Worm (Caenorhabditis elegans) whole organism, young adult: ENCODE measurements around the gene rfl-1.

Experiments used
- F22D6.2 ChIP-seq: sonication (generic microtip); optimal IDR thresholded peaks from 2 replicates; lab custom pipeline; 2016; ENCODE audit warnings: mild to moderate bottlenecking, missing genetic modification characterization, missing compliant biosample characterization
- F39B2.1 ChIP-seq: fragments of 200-800 bp; sonication (Bioruptor generic); IDR thresholded peaks from 2 replicates; pipeline ENCODE4 v1.3.6; 2022; ENCODE audit warnings: missing genetic modification reagents, missing genetic modification characterization, missing compliant biosample characterization
- Y53F4B.3 ChIP-seq: fragments of 200-800 bp; sonication (Bioruptor generic); IDR thresholded peaks from 2 replicates; pipeline ENCODE4 v1.3.6; 2022; ENCODE audit warnings: missing genetic modification reagents, missing genetic modification characterization, missing compliant biosample characterization
- Y67H2A.10 ChIP-seq: fragments of 200-800 bp; sonication (Bioruptor generic); conservative IDR thresholded peaks from 2 replicates; pipeline ENCODE4 v1.3.6; 2022; ENCODE audit warnings: missing genetic modification reagents, missing genetic modification characterization, missing compliant biosample characterization
- ama-1 ChIP-seq, 3 experiments: fragments of 150-350 bp in 1 of 3; sonication (generic microtip) in 2 of 3; optimal IDR thresholded peaks; 2 replicates each; lab custom pipeline; 2014 to 2018; ENCODE audit warnings: missing biosample characterization in 2 of 3, missing genetic modification characterization in 2 of 3, missing genetic modification reagents in 2 of 3
- cebp-1 ChIP-seq, 2 experiments: fragments of 200-800 bp in 1 of 2; sonication (Bioruptor generic) in 1 of 2; sonication (generic microtip) in 1 of 2; IDR thresholded peaks in 1 of 2; optimal IDR thresholded peaks in 1 of 2; 2 replicates each; pipeline versions ENCODE4 v1.3.6 to Lab custom; 2017 to 2022; ENCODE audit warnings: missing compliant biosample characterization in 2 of 2, missing genetic modification characterization in 2 of 2, mild to moderate bottlenecking in 1 of 2, missing genetic modification reagents in 1 of 2, moderate library complexity in 1 of 2
- fkh-3 ChIP-seq: sonication (generic microtip); optimal IDR thresholded peaks from 2 replicates; lab custom pipeline; 2016; ENCODE audit warnings: mild to moderate bottlenecking, missing genetic modification characterization, missing compliant biosample characterization
- sptf-2 ChIP-seq: fragments of 200-800 bp; sonication (Bioruptor generic); optimal IDR thresholded peaks from 2 replicates; lab custom pipeline; 2018; ENCODE audit warnings: mild to moderate bottlenecking, missing genetic modification characterization, missing compliant biosample characterization
- ztf-18 ChIP-seq: sonication (generic microtip); optimal IDR thresholded peaks from 2 replicates; lab custom pipeline; 2016; ENCODE audit warnings: missing genotype, mild to moderate bottlenecking, missing genetic modification characterization, missing compliant biosample characterization

- no peak for TF ChIP-seq ztf-18 (tag; lab: Kevin White, UChicago)
- no peak for TF ChIP-seq fkh-3
- no peak for TF ChIP-seq cebp-1 (GFP tag; IDR thresholded peaks at IDR 0.05; lab: Robert Waterston, UW)
- no peak for TF ChIP-seq cebp-1 (tag; optimal IDR thresholded peaks at IDR 0.05; lab: Kevin White, UChicago)
- TF ChIP-seq Y53F4B.3 (GFP tag; lab: Robert Waterston, UW): no peak
- TF ChIP-seq F39B2.1: no peak
- TF ChIP-seq sptf-2 (GFP tag; lab: Kevin White, UChicago): no peak
- no peak for TF ChIP-seq Y67H2A.10 (GFP tag; lab: Robert Waterston, UW)
- TF ChIP-seq ama-1 (optimal IDR thresholded peaks at IDR 0.05; lab: Kevin White, UChicago): no peak
- no peak for TF ChIP-seq ama-1 (GFP tag; optimal IDR thresholded peaks at IDR 0.05; lab: Kevin White, UChicago)
- no peak for TF ChIP-seq F22D6.2
Measured at ce11 chrIII:6993179-6993578, 27.8 kb upstream of the rfl-1 start.
